Worm (Caenorhabditis elegans) whole organism, young adult: ENCODE results near the gene C07A9.9.

ENCODE experiments used
- cebp-1 ChIP-seq, 2 experiments: fragments of 200-800 bp in 1 of 2; sonication (Bioruptor generic) in 1 of 2; sonication (generic microtip) in 1 of 2; IDR thresholded peaks in 1 of 2; optimal IDR thresholded peaks in 1 of 2; 2 replicates each; pipeline versions ENCODE4 v1.3.6 to Lab custom; 2017 to 2022; ENCODE audit warnings: missing compliant biosample characterization in 2 of 2, missing genetic modification characterization in 2 of 2, mild to moderate bottlenecking in 1 of 2, missing genetic modification reagents in 1 of 2, moderate library complexity in 1 of 2
- hlh-26 ChIP-seq: fragments of 200-800 bp; sonication (Bioruptor generic); conservative IDR thresholded peaks from 2 replicates; pipeline ENCODE4 v1.3.6; 2022; ENCODE audit warnings: missing genetic modification reagents, missing genetic modification characterization, missing compliant biosample characterization
- hmg-1.2 ChIP-seq: fragments of 200-800 bp; sonication (Bioruptor generic); IDR thresholded peaks from 2 replicates; pipeline ENCODE4 v1.3.6; 2022; ENCODE audit warnings: missing genetic modification reagents, missing genetic modification characterization, missing compliant biosample characterization
- nhr-27 ChIP-seq: fragments of 200-800 bp; sonication (Bioruptor generic); optimal IDR thresholded peaks from 2 replicates; lab custom pipeline; 2018; ENCODE audit warnings: mild to moderate bottlenecking, missing genetic modification characterization, moderate library complexity, missing compliant biosample characterization
- nhr-80 ChIP-seq: sonication (generic microtip); optimal IDR thresholded peaks from 2 replicates; lab custom pipeline; 2016; ENCODE audit warnings: missing genetic modification characterization, missing compliant biosample characterization
- rec-8 ChIP-seq, 2 experiments: sonication (generic microtip); optimal IDR thresholded peaks; 2 replicates each; lab custom pipeline; 2016; ENCODE audit warnings: mild to moderate bottlenecking in 2 of 2, missing genetic modification characterization in 2 of 2, missing genetic modification reagents in 2 of 2, missing genotype in 2 of 2, missing biosample characterization in 1 of 2, missing compliant biosample characterization in 1 of 2, moderate library complexity in 1 of 2

- TF ChIP-seq hlh-26, result no peak
- TF ChIP-seq nhr-27 (tag; lab: Kevin White, UChicago), result no peak
- no peak for TF ChIP-seq rec-8 (tag; optimal IDR thresholded peaks at IDR 0.05; lab: Kevin White, UChicago)
- TF ChIP-seq nhr-80 (tag; lab: Kevin White, UChicago), result no peak
- no peak for TF ChIP-seq hmg-1.2 (GFP tag; lab: Robert Waterston, UW)
- no peak for TF ChIP-seq cebp-1 (GFP tag; IDR thresholded peaks at IDR 0.05; lab: Robert Waterston, UW)
- TF ChIP-seq cebp-1 (tag; optimal IDR thresholded peaks at IDR 0.05; lab: Kevin White, UChicago), result no peak
Observed at ce11 chrIII:9661119-9661518, 6.3 kb downstream of the C07A9.9 start.
